Fruit fly (Drosophila melanogaster) whole organism, prepupa: ENCODE data around the gene CG7484.

ENCODE experiments used
- CG11294 ChIP-seq: fragments of 200-800 bp; sonication (Bioruptor generic); IDR thresholded peaks from 2 replicates; pipeline ENCODE4 v1.3.6; 2022; ENCODE audit warnings: missing biosample characterization, missing genetic modification characterization
- CG31627 ChIP-seq: fragments of 200-800 bp; sonication (Bioruptor generic); optimal IDR thresholded peaks from 3 replicates; lab custom pipeline; 2016; ENCODE audit warnings: missing biosample characterization, missing genetic modification characterization
- CG6163 ChIP-seq: fragments of 200-800 bp; sonication (Bioruptor generic); IDR thresholded peaks from 3 replicates; pipeline ENCODE4 v1.3.6; 2022; ENCODE audit warnings: missing biosample characterization, missing genetic modification characterization
- CG6808 ChIP-seq: fragments of 200-800 bp; sonication (Bioruptor generic); optimal IDR thresholded peaks from 3 replicates; lab custom pipeline; 2017; ENCODE audit warnings: missing biosample characterization, missing genetic modification characterization, mild to moderate bottlenecking, moderate library complexity, missing genetic modification reagents
- CG9139 ChIP-seq: fragments of 200-800 bp; sonication (Bioruptor generic); optimal IDR thresholded peaks from 3 replicates; lab custom pipeline; 2017; ENCODE audit warnings: missing biosample characterization, mild to moderate bottlenecking, missing genetic modification characterization
- Gug ChIP-seq: fragments of 200-800 bp; sonication (Bioruptor generic); IDR thresholded peaks from 2 replicates; pipeline ENCODE4 v1.3.6; 2022; ENCODE audit warnings: missing biosample characterization, missing genetic modification characterization
- Lpt ChIP-seq: fragments of 200-800 bp; sonication (Bioruptor generic); optimal IDR thresholded peaks from 3 replicates; lab custom pipeline; 2016; ENCODE audit warnings: missing biosample characterization, missing genetic modification characterization
- Sox102F ChIP-seq: fragments of 200-800 bp; sonication (Bioruptor generic); optimal IDR thresholded peaks from 2 replicates; lab custom pipeline; 2016; ENCODE audit warnings: missing biosample characterization, mild to moderate bottlenecking, missing genetic modification characterization
- acj6 ChIP-seq: fragments of 200-800 bp; sonication (Bioruptor generic); optimal IDR thresholded peaks from 3 replicates; lab custom pipeline; 2016; ENCODE audit warnings: missing biosample characterization, missing genetic modification characterization
- dsx ChIP-seq: fragments of 200-800 bp; optimal IDR thresholded peaks from 3 replicates; lab custom pipeline; 2019; ENCODE audit warnings: missing biosample characterization, mild to moderate bottlenecking, missing genetic modification characterization, moderate library complexity; ENCODE audit not compliant: poor library complexity, severe bottlenecking
- eg ChIP-seq: fragments of 200-800 bp; sonication (Bioruptor generic); IDR thresholded peaks from 3 replicates; pipeline ENCODE4 v1.3.6; 2022; ENCODE audit warnings: missing biosample characterization, missing genetic modification characterization
- fkh ChIP-seq: fragments of 200-800 bp; sonication (Bioruptor generic); optimal IDR thresholded peaks from 3 replicates; lab custom pipeline; 2017; ENCODE audit warnings: missing biosample characterization, mild to moderate bottlenecking, missing genetic modification characterization, moderate library complexity
- vri ChIP-seq: fragments of 200-800 bp; sonication (Bioruptor generic); optimal IDR thresholded peaks from 3 replicates; lab custom pipeline; 2016; ENCODE audit warnings: missing biosample characterization, mild to moderate bottlenecking, missing genetic modification characterization

dm6 chr3L:17633142-17633541, 21.3 kb upstream of the CG7484 start, which contains the start of gene CG7497:
- TF ChIP-seq vri (GFP tag; lab: Kevin White, UChicago) = no peak
- no peak for TF ChIP-seq fkh (GFP tag; lab: Kevin White, UChicago)
- TF ChIP-seq CG11294 (GFP tag; lab: Robert Waterston, UW) = no peak
- TF ChIP-seq Gug (GFP tag; lab: Robert Waterston, UW) = no peak; the same call in 1 of the 2 replicates
- TF ChIP-seq CG6163 = no peak
- TF ChIP-seq Sox102F (GFP tag; lab: Kevin White, UChicago) = no peak
- TF ChIP-seq Lpt (GFP tag; lab: Kevin White, UChicago) = no peak
- no peak for TF ChIP-seq CG9139 (GFP tag; lab: Kevin White, UChicago)
- TF ChIP-seq CG6808 (GFP tag; lab: Kevin White, UChicago) = no peak
- TF ChIP-seq dsx (GFP tag; lab: Kevin White, UChicago) = no peak
- no peak for TF ChIP-seq acj6
- TF ChIP-seq eg (GFP tag; lab: Robert Waterston, UW) = no peak; the same call in 2 of the 3 replicates
- TF ChIP-seq CG31627 (GFP tag; lab: Kevin White, UChicago) = no peak
